Fruit fly (Drosophila melanogaster) S2 (cell line): ENCODE measurements around the gene Rab11.
A peak's percentile ranks its signal among the peaks of the same experiment; 100 is the strongest.

Experiments
- CG8478 ChIP-seq: fragments of >200 bp; optimal IDR thresholded peaks from 2 replicates; lab custom pipeline; 2018
- CTCF ChIP-seq, 2 experiments: fragments of >200 bp; optimal IDR thresholded peaks; 2 replicates each; lab custom pipeline; 2018

The Rab11 gene

dm6 chr3R:21111046-21111480, at the start of gene Rab11:
Gene Rab11 (plus strand): TSS chr3R:21111408.
- TF ChIP-seq CTCF (optimal IDR thresholded peaks at IDR 0.05; lab: Kevin White, UChicago) (no peak), CG8478 (lab: Kevin White, UChicago) (no peak)

dm6 chr3R:21063433-21063832, 47.8 kb upstream of the Rab11 start:
- no peak for TF ChIP-seq CTCF (optimal IDR thresholded peaks at IDR 0.05; lab: Kevin White, UChicago)
- no peak for TF ChIP-seq CG8478 (lab: Kevin White, UChicago)

dm6 chr3R:21064000-21064924, 46.9 kb upstream of the Rab11 start, which contains the start of gene Cortactin:
Gene Cortactin (minus strand): TSS chr3R:21064471.
- no peak for TF ChIP-seq CG8478 (lab: Kevin White, UChicago)
- TF ChIP-seq CTCF (optimal IDR thresholded peaks at IDR 0.05; lab: Kevin White, UChicago): peak in 1 of 2 experiments; percentile 47

dm6 chr3R:21065010-21065695, 46.1 kb upstream of the Rab11 start, which contains the start of gene AnxB9:
Gene AnxB9 (plus strand): TSS chr3R:21065241.
- TF ChIP-seq CTCF (optimal IDR thresholded peaks at IDR 0.05; lab: Kevin White, UChicago) (peak in 1 of 2 experiments; percentile 22), CG8478 (lab: Kevin White, UChicago) (no peak)

DNA sequence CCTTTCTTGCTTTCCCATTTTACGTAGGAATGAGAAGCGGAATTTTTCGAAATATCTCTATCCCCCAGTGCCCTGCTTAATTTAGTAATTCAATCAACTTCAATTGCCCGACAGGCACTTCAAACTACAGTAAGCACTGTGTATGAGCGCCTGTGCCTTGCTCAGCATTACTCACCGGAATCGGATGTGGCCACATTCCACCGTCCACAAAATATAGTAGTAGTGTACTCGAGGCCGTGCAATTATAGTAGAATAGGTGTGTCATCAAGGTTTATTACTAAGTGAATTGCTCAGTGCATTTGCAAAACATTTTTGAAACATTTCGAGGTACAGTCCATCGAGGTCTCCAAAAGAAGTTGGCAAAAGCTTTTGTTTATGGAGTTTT, 45.5 kb upstream of the Rab11 start:
- TF ChIP-seq CG8478 (lab: Kevin White, UChicago) (no peak), CTCF (optimal IDR thresholded peaks at IDR 0.05; lab: Kevin White, UChicago) (no peak)

DNA sequence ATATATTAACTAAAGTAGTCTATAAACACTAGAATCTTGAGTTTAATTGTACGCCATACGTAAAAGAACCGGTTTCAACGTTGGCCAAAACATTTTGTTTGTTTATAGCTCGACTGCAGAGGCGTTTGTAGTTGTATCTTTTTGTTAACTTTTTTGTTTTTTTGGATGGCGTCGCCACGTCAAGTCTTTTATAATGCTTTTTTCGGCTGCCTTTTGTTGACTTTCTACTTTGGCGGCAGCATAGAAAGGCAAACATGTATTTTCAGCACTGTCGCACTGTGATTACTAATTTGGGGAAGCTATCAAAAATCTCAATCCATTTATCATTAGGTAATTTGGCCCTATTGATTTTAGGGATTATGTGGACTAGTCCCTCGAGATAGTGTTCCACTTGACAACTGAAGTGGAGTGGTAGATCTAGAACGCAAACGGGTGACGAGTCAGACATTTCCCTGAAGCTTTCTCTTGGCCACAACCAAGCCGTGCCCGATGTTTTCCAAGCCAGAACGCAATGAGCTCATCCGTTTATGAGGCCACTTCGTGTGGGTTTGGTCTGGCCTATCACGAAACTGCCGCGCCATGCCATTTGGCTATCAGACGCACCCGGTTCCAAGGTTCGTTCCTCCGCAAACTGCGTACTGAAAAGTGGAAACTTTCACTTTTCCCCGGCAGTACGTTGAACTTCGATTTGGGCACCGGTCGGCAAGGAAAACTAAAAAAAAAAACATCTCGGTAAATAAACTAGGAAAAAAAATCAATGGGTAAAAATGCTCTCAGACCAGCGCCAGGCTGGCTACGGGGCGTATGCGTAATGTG, 44.5 kb upstream of the Rab11 start:
- TF ChIP-seq CG8478 (lab: Kevin White, UChicago) (no peak), CTCF (optimal IDR thresholded peaks at IDR 0.05; lab: Kevin White, UChicago) (no peak)

- no peak for TF ChIP-seq CG8478 (lab: Kevin White, UChicago)
- no peak for TF ChIP-seq CTCF (optimal IDR thresholded peaks at IDR 0.05; lab: Kevin White, UChicago)
Observed at dm6 chr3R:21067543-21067942, 43.7 kb upstream of the Rab11 start.

DNA sequence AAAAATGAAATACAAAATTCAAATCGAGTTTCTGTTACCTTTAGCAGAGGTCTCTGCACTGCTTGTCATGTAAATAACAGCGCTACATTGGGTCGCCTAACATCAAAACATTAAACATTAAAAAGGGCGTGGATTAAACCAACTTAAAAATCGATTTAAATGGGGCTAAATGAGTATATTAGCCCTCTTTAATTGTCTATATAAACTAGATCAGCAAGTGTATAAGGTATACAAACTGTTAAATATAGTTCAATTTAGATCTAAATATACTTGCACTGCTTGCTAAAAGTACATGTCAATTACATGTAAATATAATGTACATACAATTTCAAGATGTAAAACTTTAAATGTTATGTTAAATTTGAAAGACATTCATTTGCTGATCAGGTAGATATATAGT, 41.5 kb upstream of the Rab11 start:
- TF ChIP-seq CG8478 (lab: Kevin White, UChicago) (no peak), CTCF (optimal IDR thresholded peaks at IDR 0.05; lab: Kevin White, UChicago) (peak in 1 of 2 experiments; percentile 2)

DNA sequence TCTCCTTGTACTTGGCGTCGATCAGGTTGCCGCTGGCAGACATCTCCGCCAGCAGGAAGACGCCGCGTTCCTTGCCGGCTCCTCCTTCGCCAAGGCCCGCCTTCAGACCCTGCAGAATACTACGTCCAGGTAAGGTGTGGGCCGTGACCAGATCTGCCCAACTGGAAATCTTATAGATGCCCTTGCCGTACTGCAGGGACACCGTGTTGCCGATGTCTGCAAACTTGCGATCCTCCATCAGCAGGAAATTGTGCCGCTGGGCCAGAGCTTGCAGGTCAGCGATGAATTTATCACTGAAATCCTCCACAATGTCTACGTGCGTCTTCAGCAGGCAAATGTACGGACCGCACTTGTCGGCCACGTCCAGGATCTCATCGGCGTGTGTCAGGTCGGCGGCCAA, 39.9 kb upstream of the Rab11 start:
- TF ChIP-seq CG8478 (lab: Kevin White, UChicago) (no peak), CTCF (optimal IDR thresholded peaks at IDR 0.05; lab: Kevin White, UChicago) (no peak)

DNA sequence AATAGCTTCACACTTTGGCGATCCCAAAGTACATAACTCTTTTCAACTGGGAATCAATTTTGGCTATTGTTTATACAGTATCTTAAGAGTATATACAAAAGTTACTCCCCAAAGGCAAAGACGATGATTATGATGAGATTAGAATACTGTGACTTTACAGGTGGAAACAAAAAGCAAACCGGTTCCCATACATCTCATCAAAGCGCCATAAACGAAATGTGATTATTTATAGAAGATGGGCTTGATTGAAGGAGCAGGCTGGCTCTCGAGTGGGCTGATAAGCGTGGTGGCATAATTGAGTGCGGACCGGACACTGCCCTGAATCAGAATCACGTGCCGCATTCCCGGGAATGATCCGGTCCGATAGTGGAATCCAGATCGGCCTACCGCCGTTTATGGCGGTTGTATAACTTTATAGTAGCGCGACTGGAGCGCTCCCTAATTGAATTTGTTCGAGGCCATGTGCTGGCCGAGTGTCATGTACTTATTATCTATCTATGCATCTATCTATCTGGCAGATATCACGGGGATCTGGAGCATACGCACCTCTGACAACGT, 39.2 kb upstream of the Rab11 start:
- TF ChIP-seq CG8478 (lab: Kevin White, UChicago): no peak
- TF ChIP-seq CTCF (optimal IDR thresholded peaks at IDR 0.05; lab: Kevin White, UChicago): no peak

- no peak for TF ChIP-seq CG8478 (lab: Kevin White, UChicago)
- peak; percentile 30 to 49 for TF ChIP-seq CTCF (optimal IDR thresholded peaks at IDR 0.05; lab: Kevin White, UChicago)
Observed at dm6 chr3R:21073141-21073540, 38.1 kb upstream of the Rab11 start, which contains the start of gene r-l. Gene r-l (minus strand): TSS chr3R:21073319.

dm6 chr3R:21073707-21074106, 37.5 kb upstream of the Rab11 start, which contains the start of gene dmrt93B:
Gene dmrt93B (plus strand): TSS chr3R:21074007.
- no peak for TF ChIP-seq CG8478 (lab: Kevin White, UChicago)
- TF ChIP-seq CTCF (optimal IDR thresholded peaks at IDR 0.05; lab: Kevin White, UChicago): no peak

DNA sequence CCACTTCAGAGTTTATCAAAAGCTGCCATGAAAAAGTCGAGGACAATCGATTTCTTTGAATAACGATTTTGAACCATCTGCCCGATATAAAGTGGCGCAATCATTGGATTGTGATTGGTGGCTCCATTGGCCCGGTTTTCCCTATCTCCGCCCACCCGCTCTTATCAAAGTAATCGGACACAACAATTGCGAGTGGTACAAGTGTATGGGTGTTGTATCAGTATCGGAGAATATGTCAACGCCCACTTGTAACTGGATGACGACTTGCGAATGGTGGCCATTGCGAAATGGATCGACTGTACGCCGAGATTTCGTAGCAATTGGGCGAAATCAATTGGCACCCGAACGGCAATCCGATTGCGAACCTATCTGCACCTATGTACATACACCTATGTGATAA, 33.6 kb upstream of the Rab11 start:
- TF ChIP-seq CG8478 (lab: Kevin White, UChicago) (no peak), CTCF (optimal IDR thresholded peaks at IDR 0.05; lab: Kevin White, UChicago) (no peak)

DNA sequence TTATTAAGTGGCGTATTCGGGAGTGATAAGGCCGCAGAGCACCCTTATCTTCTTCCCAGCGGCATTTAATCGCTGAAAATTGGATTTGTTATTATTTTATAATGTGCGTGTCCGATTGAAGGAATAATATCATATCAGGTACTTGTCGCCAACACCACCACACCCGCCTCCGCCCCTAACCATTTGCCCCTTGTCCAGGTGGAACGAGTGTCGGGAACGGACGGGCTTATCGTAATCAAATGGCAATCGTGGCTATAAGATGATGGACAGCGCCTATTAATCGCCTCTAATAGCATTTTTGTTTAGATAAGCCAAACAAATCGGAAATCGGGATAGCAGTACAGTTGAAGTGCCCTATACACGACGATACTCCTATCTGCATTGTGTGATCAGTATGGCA, 33.0 kb upstream of the Rab11 start:
- TF ChIP-seq CG8478 (lab: Kevin White, UChicago): no peak
- no peak for TF ChIP-seq CTCF (optimal IDR thresholded peaks at IDR 0.05; lab: Kevin White, UChicago)
